Worm (Caenorhabditis elegans) whole organism, mixed stage, embryonic: ENCODE data around the gene spig-9.

Source experiments
- lin-13 ChIP-seq: fragments of 150-350 bp; optimal IDR thresholded peaks from 2 replicates; lab custom pipeline; 2014; ENCODE audit warnings: missing biosample characterization, missing genetic modification characterization
- nhr-28 ChIP-seq: fragments of 150-350 bp; optimal IDR thresholded peaks from 2 replicates; lab custom pipeline; 2014; ENCODE audit warnings: missing biosample characterization, missing genetic modification characterization
- pha-4 ChIP-seq: fragments of 150-350 bp; optimal IDR thresholded peaks from 2 replicates; lab custom pipeline; 2018; ENCODE audit warnings: missing biosample characterization, missing genetic modification reagents, missing genetic modification characterization
- unc-62 ChIP-seq: fragments of 150-350 bp; optimal IDR thresholded peaks from 2 replicates; lab custom pipeline; 2014; ENCODE audit warnings: missing biosample characterization, missing genetic modification reagents, missing genetic modification characterization

DNA sequence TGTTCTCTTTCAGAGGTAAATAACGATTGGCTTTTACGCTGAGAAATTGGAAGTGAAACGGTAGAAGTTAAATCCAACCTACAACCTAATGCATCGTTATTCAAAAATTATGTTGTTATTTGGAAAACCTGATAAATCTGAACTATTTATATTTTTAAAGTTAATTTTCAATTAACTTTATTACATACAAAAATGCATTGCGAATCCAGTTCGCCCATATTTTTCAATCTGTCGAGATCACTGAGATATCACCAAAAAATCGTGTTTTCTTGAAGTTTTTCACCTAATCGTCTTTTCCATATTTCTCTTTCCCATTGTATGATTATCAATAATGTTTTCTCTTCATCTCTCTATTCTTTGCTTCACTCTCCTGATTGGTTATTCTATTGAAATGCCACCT lies 9.0 kb upstream of the spig-9 start, which contains the start of gene F53F4.15:
- TF ChIP-seq lin-13 (no peak), pha-4 (tag; lab: Kevin White, UChicago) (no peak), nhr-28 (no peak), unc-62 (GFP tag; lab: Kevin White, UChicago) (no peak)
